Fruit fly (Drosophila melanogaster) whole organism, wandering third instar larva: ENCODE results near the gene CycT.
A peak's percentile ranks its signal among the peaks of the same experiment; 100 is the strongest.

Experiments used
- CG32264 ChIP-seq: fragments of 200-800 bp; sonication (Bioruptor generic); optimal IDR thresholded peaks from 2 replicates; lab custom pipeline; 2016; ENCODE audit warnings: missing biosample characterization, missing genetic modification characterization
- CG9705 ChIP-seq: fragments of 200-800 bp; sonication (Bioruptor generic); optimal IDR thresholded peaks from 2 replicates; lab custom pipeline; 2018; ENCODE audit warnings: missing biosample characterization, mild to moderate bottlenecking, missing genetic modification characterization
- CrebA ChIP-seq: fragments of 200-800 bp; sonication (Bioruptor generic); optimal IDR thresholded peaks from 2 replicates; lab custom pipeline; 2016; ENCODE audit warnings: missing biosample characterization, mild to moderate bottlenecking, missing genetic modification characterization, borderline replicate concordance
- Dfd ChIP-seq: fragments of >200 bp; optimal IDR thresholded peaks from 2 replicates; lab custom pipeline; 2017; ENCODE audit warnings: missing biosample characterization, missing genetic modification characterization
- Dif ChIP-seq: fragments of 200-275, 200-300 bp; sonication (Bioruptor generic); optimal IDR thresholded peaks from 2 replicates; lab custom pipeline; 2018; ENCODE audit warnings: missing biosample characterization, missing genetic modification characterization; ENCODE audit not compliant: partially characterized antibody
- GATAd ChIP-seq: sonication (Bioruptor generic); optimal IDR thresholded peaks from 2 replicates; lab custom pipeline; 2016; ENCODE audit warnings: missing biosample characterization, missing genetic modification characterization
- HLH106 ChIP-seq: fragments of 200-800 bp; optimal IDR thresholded peaks from 3 replicates; lab custom pipeline; 2019; ENCODE audit warnings: missing biosample characterization, mild to moderate bottlenecking, missing genetic modification characterization, moderate library complexity
- Hnf4 ChIP-seq: fragments of 200-800 bp; sonication (Bioruptor generic); optimal IDR thresholded peaks from 2 replicates; lab custom pipeline; 2016; ENCODE audit warnings: missing biosample characterization, mild to moderate bottlenecking, missing genetic modification characterization
- Hr78 ChIP-seq: fragments of >200 bp; optimal IDR thresholded peaks from 2 replicates; lab custom pipeline; 2017; ENCODE audit warnings: missing biosample characterization, missing genetic modification characterization
- Hr83 ChIP-seq: fragments of 200-300 bp; sonication (Bioruptor generic); optimal IDR thresholded peaks from 2 replicates; lab custom pipeline; 2016; ENCODE audit warnings: missing biosample characterization, mild to moderate bottlenecking, missing genetic modification characterization, moderate library complexity; ENCODE audit not compliant: poor library complexity, severe bottlenecking
- Jra ChIP-seq: sonication (Bioruptor generic); optimal IDR thresholded peaks from 2 replicates; lab custom pipeline; 2016; ENCODE audit warnings: missing biosample characterization, missing genetic modification characterization
- Mio ChIP-seq: sonication (Bioruptor generic); optimal IDR thresholded peaks from 2 replicates; lab custom pipeline; 2016; ENCODE audit warnings: missing biosample characterization, missing genetic modification characterization
- Myc ChIP-seq: fragments of >200 bp; optimal IDR thresholded peaks from 2 replicates; lab custom pipeline; 2017
- N ChIP-seq: fragments of >200 bp; optimal IDR thresholded peaks from 2 replicates; lab custom pipeline; 2018; ENCODE audit warnings: missing biosample characterization, missing external identifiers, missing genetic modification characterization
- OdsH ChIP-seq: fragments of 200-800 bp; sonication (Bioruptor generic); optimal IDR thresholded peaks from 2 replicates; lab custom pipeline; 2016; ENCODE audit warnings: missing biosample characterization, mild to moderate bottlenecking, missing genetic modification characterization
- Rel ChIP-seq, 2 experiments: fragments of 200-800 bp; sonication (Bioruptor generic) in 1 of 2; optimal IDR thresholded peaks; 2 replicates in 1 of 2; 3 replicates in 1 of 2; lab custom pipeline; 2016 to 2019; ENCODE audit warnings: mild to moderate bottlenecking in 2 of 2, missing biosample characterization in 2 of 2, missing genetic modification characterization in 2 of 2, moderate library complexity in 1 of 2
- Sp1 ChIP-seq: fragments of 200-800 bp; sonication (Bioruptor generic); optimal IDR thresholded peaks from 3 replicates; lab custom pipeline; 2019; ENCODE audit warnings: missing biosample characterization, mild to moderate bottlenecking, missing genetic modification characterization, moderate library complexity
- Vsx2 ChIP-seq: fragments of 200-300, 225-300 bp; sonication (Bioruptor generic); optimal IDR thresholded peaks from 2 replicates; lab custom pipeline; 2018; ENCODE audit warnings: missing biosample characterization, missing genetic modification characterization; ENCODE audit not compliant: partially characterized antibody
- br ChIP-seq: fragments of 200-800 bp; sonication (Bioruptor generic); optimal IDR thresholded peaks from 2 replicates; lab custom pipeline; 2016; ENCODE audit warnings: missing biosample characterization, missing genetic modification characterization
- brk ChIP-seq: fragments of 200-800 bp; sonication (Bioruptor generic); optimal IDR thresholded peaks from 2 replicates; lab custom pipeline; 2016; ENCODE audit warnings: missing biosample characterization, mild to moderate bottlenecking, missing genetic modification characterization
- dl ChIP-seq, 2 experiments: fragments of 175-275, 200-275 bp in 1 of 2; fragments of 200-275 bp in 1 of 2; sonication (Bioruptor generic); optimal IDR thresholded peaks; lab custom pipeline; 2018; ENCODE audit warnings: mild to moderate bottlenecking in 2 of 2, missing biosample characterization in 2 of 2, missing genetic modification characterization in 2 of 2, moderate library complexity in 2 of 2; ENCODE audit not compliant: partially characterized antibody in 2 of 2, insufficient read depth in 1 of 2
- dmrt93B ChIP-seq: fragments of 200-800 bp; sonication (Bioruptor generic); optimal IDR thresholded peaks from 2 replicates; lab custom pipeline; 2018; ENCODE audit warnings: missing biosample characterization, mild to moderate bottlenecking, missing genetic modification characterization
- dsf ChIP-seq: sonication (Bioruptor generic); optimal IDR thresholded peaks from 2 replicates; lab custom pipeline; 2016; ENCODE audit warnings: missing biosample characterization, missing genetic modification characterization, borderline replicate concordance
- foxo ChIP-seq, 2 experiments: fragments of 200-800 bp; sonication (Bioruptor generic); optimal IDR thresholded peaks; 2 replicates in 1 of 2; 3 replicates in 1 of 2; lab custom pipeline; 2016 to 2017; ENCODE audit warnings: missing biosample characterization in 2 of 2, missing genetic modification characterization in 2 of 2
- fru ChIP-seq: fragments of 200-800 bp; sonication (Bioruptor generic); optimal IDR thresholded peaks from 3 replicates; lab custom pipeline; 2016; ENCODE audit warnings: missing biosample characterization, mild to moderate bottlenecking, missing genetic modification characterization
- h ChIP-seq: fragments of 200-800 bp; sonication (Bioruptor generic); optimal IDR thresholded peaks from 3 replicates; lab custom pipeline; 2016; ENCODE audit warnings: missing biosample characterization, mild to moderate bottlenecking, missing genetic modification characterization
- jim ChIP-seq: fragments of 175-275, 200-325 bp; sonication (Bioruptor generic); optimal IDR thresholded peaks from 2 replicates; lab custom pipeline; 2016; ENCODE audit warnings: missing biosample characterization, mild to moderate bottlenecking, missing genetic modification characterization
- lola ChIP-seq: fragments of >200 bp; optimal IDR thresholded peaks from 2 replicates; lab custom pipeline; 2017; ENCODE audit warnings: missing biosample characterization, missing genetic modification characterization
- pan ChIP-seq: fragments of >200 bp; optimal IDR thresholded peaks from 2 replicates; lab custom pipeline; 2017
- psq ChIP-seq: fragments of 200-800 bp; sonication (Bioruptor generic); optimal IDR thresholded peaks from 3 replicates; lab custom pipeline; 2017; ENCODE audit warnings: missing biosample characterization, mild to moderate bottlenecking, missing genetic modification characterization, moderate library complexity
- rgr ChIP-seq: fragments of 200-800 bp; sonication (Bioruptor generic); optimal IDR thresholded peaks from 3 replicates; lab custom pipeline; 2016; ENCODE audit warnings: missing biosample characterization, mild to moderate bottlenecking, missing genetic modification characterization
- sage ChIP-seq: fragments of 200-800 bp; sonication (Bioruptor generic); optimal IDR thresholded peaks from 2 replicates; lab custom pipeline; 2016; ENCODE audit warnings: missing biosample characterization, mild to moderate bottlenecking, missing genetic modification characterization
- sv ChIP-seq: fragments of 200-800 bp; sonication (Bioruptor generic); optimal IDR thresholded peaks from 3 replicates; lab custom pipeline; 2016; ENCODE audit warnings: missing biosample characterization, missing genetic modification characterization
- tai ChIP-seq: sonication (Bioruptor generic); optimal IDR thresholded peaks from 2 replicates; lab custom pipeline; 2016; ENCODE audit warnings: missing biosample characterization, missing genetic modification characterization
- usp ChIP-seq: fragments of >200 bp; optimal IDR thresholded peaks from 2 replicates; lab custom pipeline; 2017; ENCODE audit warnings: missing biosample characterization, missing genetic modification characterization
- woc ChIP-seq: sonication (Bioruptor generic); optimal IDR thresholded peaks from 2 replicates; lab custom pipeline; 2016; ENCODE audit warnings: missing biosample characterization, mild to moderate bottlenecking, missing genetic modification characterization

The CycT gene

DNA sequence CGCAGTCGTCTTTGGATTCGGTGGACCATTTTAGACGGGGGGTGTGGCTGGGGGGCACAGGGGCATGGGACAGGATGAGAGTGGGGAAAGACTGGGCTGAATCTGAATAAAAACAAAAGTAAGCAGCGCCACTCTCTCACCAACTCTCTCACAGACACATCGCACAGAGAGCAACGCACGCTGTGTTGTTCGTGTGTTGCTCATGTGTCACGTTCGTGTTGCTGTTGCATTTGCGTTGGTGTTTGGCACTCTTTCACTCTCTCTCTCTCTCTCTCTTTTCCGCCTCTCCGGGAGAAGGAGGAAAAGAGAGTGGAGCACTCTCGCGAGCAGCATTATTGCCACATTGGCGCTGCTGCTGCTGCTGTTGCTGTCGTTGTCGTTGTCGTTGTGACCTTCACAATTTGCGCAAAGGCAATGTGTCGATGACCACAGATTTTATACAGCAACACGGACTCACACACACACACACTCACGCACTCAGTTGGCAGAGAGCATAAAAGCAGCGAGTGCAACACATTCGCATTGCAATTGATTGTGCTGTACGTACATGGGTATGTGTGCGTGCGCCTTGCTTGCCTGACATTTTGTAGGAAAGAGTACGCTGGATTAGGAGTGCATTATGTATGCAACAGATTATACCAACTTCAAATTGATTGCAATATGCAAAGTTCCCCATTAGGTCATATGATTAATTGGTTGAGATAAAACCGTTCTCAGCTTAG, 6.1 kb upstream of the CycT start:
- TF ChIP-seq sage (no peak), dsf (GFP tag; lab: Kevin White, UChicago) (no peak), Mio (GFP tag; lab: Kevin White, UChicago) (no peak), dmrt93B (GFP tag; lab: Kevin White, UChicago) (no peak), Hr83 (peak; percentile 15), Myc (no peak), Jra (peak; percentile 53), Sp1 (peak; percentile 45), N (peak; percentile 76), brk (GFP tag; lab: Kevin White, UChicago) (peak; percentile 77), Hnf4 (GFP tag; lab: Kevin White, UChicago) (peak; percentile 13), Vsx2 (GFP tag; lab: Kevin White, UChicago) (no peak), HLH106 (tag; lab: Kevin White, UChicago) (no peak), lola (GFP tag; lab: Kevin White, UChicago) (no peak), Rel (GFP tag; optimal IDR thresholded peaks at IDR 0.05; lab: Kevin White, UChicago) (peak; percentile 83), Rel (tag; optimal IDR thresholded peaks at IDR 0.05; lab: Kevin White, UChicago) (peak; percentile 40), foxo (GFP tag; optimal IDR thresholded peaks at IDR 0.05; lab: Kevin White, UChicago) (peak in 1 of 2 experiments; percentile 23), tai (peak; percentile 43), dl (GFP tag; optimal IDR thresholded peaks at IDR 0.05; lab: Kevin White, UChicago; ENCODE audit: insufficient read depth in 1 of 2, partially characterized antibody in 2 of 2) (peak; percentile 95 to 97), GATAd (GFP tag; lab: Kevin White, UChicago) (no peak), sv (GFP tag; lab: Kevin White, UChicago) (no peak), fru (GFP tag; lab: Kevin White, UChicago) (peak; percentile 81), jim (no peak), h (peak; percentile 70), OdsH (GFP tag; lab: Kevin White, UChicago) (peak; percentile 36), Hr78 (GFP tag; lab: Kevin White, UChicago) (no peak), CrebA (GFP tag; lab: Kevin White, UChicago) (no peak), CG32264 (GFP tag; lab: Kevin White, UChicago) (peak; percentile 14), psq (GFP tag; lab: Kevin White, UChicago) (peak; percentile 68), usp (GFP tag; lab: Kevin White, UChicago) (no peak), pan (lab: Kevin White, UChicago) (no peak), Dif (peak; percentile 97), rgr (GFP tag; lab: Kevin White, UChicago) (peak; percentile 30), br (GFP tag; lab: Kevin White, UChicago) (peak; percentile 49)

DNA sequence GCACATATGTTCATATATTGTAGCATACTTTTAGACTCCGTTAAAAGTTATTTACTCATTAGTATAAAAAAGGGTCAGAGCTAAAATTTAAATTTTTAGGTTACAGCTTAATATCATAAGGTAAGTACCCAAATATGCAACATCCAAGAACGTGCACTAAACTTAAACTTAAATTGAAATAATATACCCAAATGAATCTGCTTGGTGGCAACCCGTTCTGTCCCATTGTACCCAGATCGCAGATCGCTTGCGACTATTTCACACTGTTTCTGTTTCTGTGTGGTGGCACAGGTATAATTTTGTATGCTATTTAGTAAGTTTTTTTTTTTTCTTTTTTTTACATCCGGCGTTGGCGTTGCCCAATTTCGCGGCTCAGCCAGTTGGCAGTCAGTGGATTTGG, 5.5 kb upstream of the CycT start:
- peak; percentile 40 for TF ChIP-seq woc (GFP tag; lab: Kevin White, UChicago)
- no peak for TF ChIP-seq Hnf4 (GFP tag; lab: Kevin White, UChicago)
- TF ChIP-seq CG32264 (GFP tag; lab: Kevin White, UChicago) = no peak
- no peak for TF ChIP-seq Jra
- no peak for TF ChIP-seq sv (GFP tag; lab: Kevin White, UChicago)
- TF ChIP-seq Sp1 = no peak
- TF ChIP-seq jim = no peak
- no peak for TF ChIP-seq foxo (GFP tag; optimal IDR thresholded peaks at IDR 0.05; lab: Kevin White, UChicago)
- TF ChIP-seq sage = no peak
- TF ChIP-seq Dif = no peak
- TF ChIP-seq Hr78 (GFP tag; lab: Kevin White, UChicago) = no peak
- TF ChIP-seq pan (lab: Kevin White, UChicago) = no peak
- TF ChIP-seq CG9705 = no peak
- TF ChIP-seq brk (GFP tag; lab: Kevin White, UChicago) = peak; percentile 14
- no peak for TF ChIP-seq Myc
- no peak for TF ChIP-seq lola (GFP tag; lab: Kevin White, UChicago)
- TF ChIP-seq dmrt93B (GFP tag; lab: Kevin White, UChicago) = no peak
- TF ChIP-seq, all 38 proteins: peak for 2

DNA sequence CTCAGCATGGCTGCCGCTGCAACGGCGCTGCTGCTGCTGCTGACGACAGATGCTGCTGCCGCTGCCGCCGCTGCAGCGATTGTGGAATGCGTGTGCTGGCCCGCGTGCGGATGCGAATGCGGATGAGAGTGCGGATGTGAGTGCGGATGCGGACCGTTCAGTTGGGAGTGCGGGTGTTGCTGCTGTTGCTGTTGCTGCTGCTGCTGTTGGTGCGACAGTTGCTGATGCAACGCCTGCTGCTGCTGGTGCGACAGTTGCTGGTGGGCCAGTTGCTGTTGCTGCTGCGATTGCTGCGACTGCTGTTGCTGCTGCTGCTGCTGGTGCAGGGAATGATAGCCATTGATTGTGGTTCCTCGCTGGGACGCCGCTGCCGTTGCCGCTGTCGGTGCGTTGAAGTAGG, 4.7 kb upstream of the CycT start:
- TF ChIP-seq Vsx2 (GFP tag; lab: Kevin White, UChicago) (no peak), Dfd (GFP tag; lab: Kevin White, UChicago) (peak; percentile 95)
